Fruit fly (Drosophila melanogaster): ENCODE measurements around the gene Pgant2.

dm6 chr2L:3441158-3441557 lies 14.6 kb upstream of the Pgant2 start:
- TF ChIP-seq h (optimal IDR thresholded peaks at IDR 0.05) (no peak), Myc (optimal IDR thresholded peaks at IDR 0.05) (no peak), ttk (optimal IDR thresholded peaks at IDR 0.05) (no peak), psq (optimal IDR thresholded peaks at IDR 0.05) (no peak), insv (optimal IDR thresholded peaks at IDR 0.05) (no peak)
